Fruit fly (Drosophila melanogaster) whole organism, pupa: ENCODE results near the gene sofe.

Experiments
- CG10348 ChIP-seq: fragments of 200-800 bp; sonication (Bioruptor generic); IDR thresholded peaks from 2 replicates; pipeline ENCODE4 v1.3.6; 2022; ENCODE audit warnings: missing biosample characterization, missing genetic modification characterization
- CG12605 ChIP-seq: fragments of 200-800 bp; sonication (Bioruptor generic); IDR thresholded peaks from 2 replicates; pipeline ENCODE4 v1.3.6; 2022; ENCODE audit warnings: missing biosample characterization, missing genetic modification characterization
- CG13204 ChIP-seq: fragments of 200-800 bp; sonication (Bioruptor generic); optimal IDR thresholded peaks from 2 replicates; lab custom pipeline; 2018; ENCODE audit warnings: missing biosample characterization, mild to moderate bottlenecking, missing genetic modification characterization, moderate library complexity
- CG14655 ChIP-seq: fragments of 200-800 bp; sonication (Bioruptor generic); optimal IDR thresholded peaks from 3 replicates; lab custom pipeline; 2017; ENCODE audit warnings: mild to moderate bottlenecking, missing biosample characterization, missing genetic modification reagents, missing genetic modification characterization
- CG15710 ChIP-seq: fragments of 200-800 bp; sonication (Bioruptor generic); optimal IDR thresholded peaks from 2 replicates; lab custom pipeline; 2018; ENCODE audit warnings: missing biosample characterization, mild to moderate bottlenecking, missing genetic modification characterization, moderate library complexity
- CG17806 ChIP-seq: fragments of 200-800 bp; sonication (Bioruptor generic); optimal IDR thresholded peaks from 2 replicates; lab custom pipeline; 2018; ENCODE audit warnings: missing biosample characterization, mild to moderate bottlenecking, missing genetic modification characterization, moderate library complexity
- CG32121 ChIP-seq: fragments of 200-800 bp; sonication (Bioruptor generic); IDR thresholded peaks from 2 replicates; pipeline ENCODE4 v1.3.6; 2022; ENCODE audit warnings: missing biosample characterization, missing genetic modification characterization
- CG34367 ChIP-seq: fragments of 200-800 bp; sonication (Bioruptor generic); optimal IDR thresholded peaks from 2 replicates; lab custom pipeline; 2018; ENCODE audit warnings: missing biosample characterization, mild to moderate bottlenecking, missing genetic modification characterization
- CG4496 ChIP-seq: fragments of 200-800 bp; sonication (Bioruptor generic); IDR thresholded peaks from 3 replicates; pipeline ENCODE4 v1.3.6; 2022; ENCODE audit warnings: missing biosample characterization, missing genetic modification characterization
- CG8159 ChIP-seq: fragments of 200-800 bp; sonication (Bioruptor generic); optimal IDR thresholded peaks from 3 replicates; lab custom pipeline; 2018; ENCODE audit warnings: missing biosample characterization, mild to moderate bottlenecking, missing genetic modification characterization, moderate library complexity
- CG8301 ChIP-seq: fragments of 200-800 bp; sonication (Bioruptor generic); optimal IDR thresholded peaks from 2 replicates; lab custom pipeline; 2018; ENCODE audit warnings: missing biosample characterization, mild to moderate bottlenecking, missing genetic modification characterization
- CG9948 ChIP-seq: fragments of 200-800 bp; sonication (Bioruptor generic); optimal IDR thresholded peaks from 2 replicates; lab custom pipeline; 2018; ENCODE audit warnings: missing biosample characterization, mild to moderate bottlenecking, missing genetic modification characterization, moderate library complexity
- D1 ChIP-seq: fragments of 200-800 bp; sonication (Bioruptor generic); optimal IDR thresholded peaks from 2 replicates; lab custom pipeline; 2018; ENCODE audit warnings: missing biosample characterization, mild to moderate bottlenecking, missing genetic modification characterization, moderate library complexity
- EcR ChIP-seq: fragments of 200-800 bp; sonication (Bioruptor generic); optimal IDR thresholded peaks from 3 replicates; lab custom pipeline; 2019; ENCODE audit warnings: missing biosample characterization, missing genetic modification characterization, mild to moderate bottlenecking, moderate library complexity, missing genetic modification reagents
- Ets98B ChIP-seq: fragments of 200-800 bp; sonication (Bioruptor generic); IDR thresholded peaks from 2 replicates; pipeline ENCODE4 v1.3.6; 2022; ENCODE audit warnings: missing biosample characterization, missing genetic modification characterization
- Pif1A ChIP-seq: fragments of 200-800 bp; sonication (Bioruptor generic); optimal IDR thresholded peaks from 3 replicates; lab custom pipeline; 2016; ENCODE audit warnings: missing biosample characterization, missing genetic modification characterization
- Pif1B ChIP-seq: fragments of 200-800 bp; sonication (Bioruptor generic); optimal IDR thresholded peaks from 3 replicates; lab custom pipeline; 2016; ENCODE audit warnings: missing biosample characterization, missing genetic modification characterization
- Snoo ChIP-seq: fragments of 200-800 bp; sonication (Bioruptor generic); optimal IDR thresholded peaks from 3 replicates; lab custom pipeline; 2017; ENCODE audit warnings: missing biosample characterization, mild to moderate bottlenecking, missing genetic modification characterization, inconsistent platforms
- fd96Ca ChIP-seq: fragments of 200-800 bp; sonication (Bioruptor generic); IDR thresholded peaks from 3 replicates; pipeline ENCODE4 v1.3.6; 2022; ENCODE audit warnings: missing biosample characterization, missing genetic modification characterization
- gl ChIP-seq: fragments of 200-800 bp; sonication (Bioruptor generic); optimal IDR thresholded peaks from 2 replicates; lab custom pipeline; 2018; ENCODE audit warnings: missing biosample characterization, mild to moderate bottlenecking, missing genetic modification characterization
- rn ChIP-seq: fragments of 200-800 bp; sonication (Bioruptor generic); IDR thresholded peaks from 2 replicates; pipeline ENCODE4 v1.3.6; 2022; ENCODE audit warnings: missing biosample characterization, missing genetic modification characterization

The sofe gene

dm6 chrX:10857376-10857775, at the start of gene sofe, which contains the start of gene CG2186:
sofe (minus strand) TSS chrX:10857413.
CG2186 (plus strand) TSS chrX:10857655.
- TF ChIP-seq CG8301 (no peak), CG13204 (GFP tag; lab: Kevin White, UChicago) (no peak), CG34367 (tag; lab: Kevin White, UChicago) (no peak), CG8159 (tag; lab: Kevin White, UChicago) (no peak), CG9948 (tag; lab: Kevin White, UChicago) (peak; percentile 7), CG17806 (tag; lab: Kevin White, UChicago) (no peak)

DNA sequence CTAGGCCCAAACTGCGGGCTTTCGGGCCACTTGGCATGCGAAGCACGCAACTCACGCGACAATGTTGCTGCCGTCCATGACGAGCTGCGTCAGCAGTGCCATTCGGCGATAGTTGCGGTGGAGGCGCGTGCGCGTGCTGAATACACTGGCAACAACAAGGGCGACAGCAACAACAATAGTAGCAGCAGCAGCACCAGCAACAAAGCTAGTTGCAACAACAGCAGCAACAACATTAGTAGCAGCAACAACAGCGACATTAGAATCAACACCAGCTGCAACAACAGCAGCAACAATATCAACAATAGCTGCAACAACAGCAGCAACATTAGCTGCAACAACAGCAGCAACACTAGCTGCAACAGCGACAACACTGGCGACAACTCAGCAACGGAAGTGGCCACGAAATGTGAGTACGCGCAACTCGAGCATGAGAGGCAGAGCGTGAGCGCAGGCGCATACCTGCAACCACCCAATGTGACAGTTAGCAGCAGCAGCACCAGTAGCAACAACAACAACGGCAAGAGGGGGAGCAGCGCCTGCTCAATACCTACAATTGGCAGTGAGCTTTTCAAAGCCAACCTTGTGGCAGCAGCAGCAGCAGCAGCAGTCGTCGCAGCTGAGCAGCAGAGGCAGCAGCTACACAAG, 49.1 kb upstream of the sofe start:
- TF ChIP-seq CG10348 (GFP tag; lab: Robert Waterston, UW): no peak

dm6 chrX:10905467-10905866, 48.3 kb upstream of the sofe start, which contains the start of gene CG43901:
CG43901 (plus strand) TSS chrX:10905767.
- TF ChIP-seq CG12605 (GFP tag; lab: Robert Waterston, UW): no peak
- TF ChIP-seq CG32121: no peak
- TF ChIP-seq fd96Ca (GFP tag; lab: Robert Waterston, UW): no peak
- no peak for TF ChIP-seq CG17806 (tag; lab: Kevin White, UChicago)
- no peak for TF ChIP-seq CG4496 (GFP tag; lab: Robert Waterston, UW)
- no peak for TF ChIP-seq Ets98B (GFP tag; lab: Robert Waterston, UW)
- no peak for TF ChIP-seq CG14655 (GFP tag; lab: Kevin White, UChicago)
- no peak for TF ChIP-seq EcR (GFP tag; lab: Kevin White, UChicago)
- TF ChIP-seq CG15710 (tag; lab: Kevin White, UChicago): no peak
- no peak for TF ChIP-seq gl (tag; lab: Kevin White, UChicago)

DNA sequence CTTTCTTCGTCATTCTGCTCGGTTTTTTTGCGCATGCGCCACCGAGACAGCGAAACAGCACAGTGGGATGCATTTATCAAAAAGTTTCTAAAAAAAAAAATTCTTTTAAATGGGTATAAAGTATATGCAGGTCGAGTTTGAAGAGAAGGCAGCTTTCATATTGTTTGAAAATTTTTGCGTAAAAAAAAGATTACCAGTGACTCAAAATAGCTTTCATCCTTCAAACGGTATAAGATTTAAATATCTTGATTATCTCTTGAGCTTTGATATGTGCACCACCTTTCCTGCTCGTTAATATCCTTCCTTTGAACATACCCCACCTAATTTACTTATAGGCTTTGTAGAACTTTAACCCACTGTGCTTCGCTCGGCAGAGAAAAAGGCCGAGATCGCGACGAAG, 47.8 kb upstream of the sofe start:
- TF ChIP-seq CG34367 (tag; lab: Kevin White, UChicago) (no peak), CG14655 (GFP tag; lab: Kevin White, UChicago) (peak; percentile 38), CG8159 (tag; lab: Kevin White, UChicago) (peak; percentile 35), CG10348 (GFP tag; lab: Robert Waterston, UW) (no peak), CG9948 (tag; lab: Kevin White, UChicago) (peak; percentile 11), fd96Ca (GFP tag; lab: Robert Waterston, UW) (no peak), Pif1B (peak; percentile 24), Pif1A (GFP tag; lab: Kevin White, UChicago) (peak; percentile 19), Snoo (tag; lab: Kevin White, UChicago) (peak; percentile 18), D1 (no peak), CG15710 (tag; lab: Kevin White, UChicago) (peak; percentile 7)

- TF ChIP-seq gl (tag; lab: Kevin White, UChicago) (no peak), CG34367 (tag; lab: Kevin White, UChicago) (no peak), CG14655 (GFP tag; lab: Kevin White, UChicago) (no peak), EcR (GFP tag; lab: Kevin White, UChicago) (no peak), Pif1B (no peak), rn (no peak)
- TF ChIP-seq, all 21 proteins: peak for 0
These were observed 42.5 kb upstream of the sofe start, which contains the start of gene CG15208 for dm6 chrX:10899665-10900064. CG15208 (plus strand) TSS chrX:10899965.

- peak; percentile 6 for TF ChIP-seq CG15710 (tag; lab: Kevin White, UChicago)
- peak; percentile 11 for TF ChIP-seq CG8159 (tag; lab: Kevin White, UChicago)
- TF ChIP-seq CG9948 (tag; lab: Kevin White, UChicago): no peak
These were observed 42.0 kb upstream of the sofe start, which contains the start of gene CG1582 for dm6 chrX:10899232-10899631. CG1582 (minus strand) TSS chrX:10899302.

- TF ChIP-seq CG8159 (tag; lab: Kevin White, UChicago) (peak; percentile 29), Snoo (tag; lab: Kevin White, UChicago) (no peak), CG34367 (tag; lab: Kevin White, UChicago) (no peak), CG4496 (GFP tag; lab: Robert Waterston, UW) (no peak), CG10348 (GFP tag; lab: Robert Waterston, UW) (no peak), CG9948 (tag; lab: Kevin White, UChicago) (no peak), Ets98B (GFP tag; lab: Robert Waterston, UW) (no peak), EcR (GFP tag; lab: Kevin White, UChicago) (no peak), D1 (no peak), CG14655 (GFP tag; lab: Kevin White, UChicago) (peak; percentile 17)
These were observed 36.0 kb upstream of the sofe start for dm6 chrX:10893208-10893607.
